Fruit fly (Drosophila melanogaster) whole organism, prepupa: ENCODE data around the gene dos.

ENCODE experiments used
- Blimp-1 ChIP-seq: fragments of 200-800 bp; sonication (Bioruptor generic); optimal IDR thresholded peaks from 3 replicates; lab custom pipeline; 2017; ENCODE audit warnings: missing biosample characterization, missing genetic modification characterization, mild to moderate bottlenecking, moderate library complexity, missing genetic modification reagents
- CG10631 ChIP-seq: fragments of 200-800 bp; sonication (Bioruptor generic); optimal IDR thresholded peaks from 2 replicates; lab custom pipeline; 2016; ENCODE audit warnings: missing biosample characterization, missing genetic modification characterization
- CG10669 ChIP-seq: fragments of 200-800 bp; sonication (Bioruptor generic); optimal IDR thresholded peaks from 3 replicates; lab custom pipeline; 2018; ENCODE audit warnings: missing biosample characterization, mild to moderate bottlenecking, missing genetic modification characterization, moderate library complexity
- CG11294 ChIP-seq: fragments of 200-800 bp; sonication (Bioruptor generic); IDR thresholded peaks from 2 replicates; pipeline ENCODE4 v1.3.6; 2022; ENCODE audit warnings: missing biosample characterization, missing genetic modification characterization
- CG11762 ChIP-seq: fragments of 200-800 bp; sonication (Bioruptor generic); optimal IDR thresholded peaks from 3 replicates; lab custom pipeline; 2016; ENCODE audit warnings: missing biosample characterization, missing genetic modification characterization; ENCODE audit not compliant: insufficient read depth
- CG1621 ChIP-seq: fragments of 200-800 bp; sonication (Bioruptor generic); optimal IDR thresholded peaks from 3 replicates; lab custom pipeline; 2018; ENCODE audit warnings: missing biosample characterization, mild to moderate bottlenecking, missing genetic modification characterization
- CG16779 ChIP-seq: fragments of 200-800 bp; sonication (Bioruptor generic); optimal IDR thresholded peaks from 3 replicates; lab custom pipeline; 2017; ENCODE audit warnings: missing biosample characterization, mild to moderate bottlenecking, missing genetic modification characterization
- CG3032 ChIP-seq: fragments of 200-800 bp; optimal IDR thresholded peaks from 2 replicates; lab custom pipeline; 2019; ENCODE audit warnings: missing biosample characterization, mild to moderate bottlenecking, missing genetic modification characterization, moderate library complexity
- CG31627 ChIP-seq: fragments of 200-800 bp; sonication (Bioruptor generic); optimal IDR thresholded peaks from 3 replicates; lab custom pipeline; 2016; ENCODE audit warnings: missing biosample characterization, missing genetic modification characterization
- CG32006 ChIP-seq: fragments of 200-800 bp; sonication (Bioruptor generic); optimal IDR thresholded peaks from 3 replicates; lab custom pipeline; 2017; ENCODE audit warnings: missing biosample characterization, mild to moderate bottlenecking, missing genetic modification characterization
- CG34406 ChIP-seq: fragments of 200-800 bp; sonication (Bioruptor generic); optimal IDR thresholded peaks from 3 replicates; lab custom pipeline; 2016; ENCODE audit warnings: missing biosample characterization, missing genetic modification characterization
- CG4318 ChIP-seq: fragments of 200-800 bp; sonication (Bioruptor generic); optimal IDR thresholded peaks from 3 replicates; lab custom pipeline; 2017; ENCODE audit warnings: missing biosample characterization, mild to moderate bottlenecking, missing genetic modification characterization
- CG6163 ChIP-seq: fragments of 200-800 bp; sonication (Bioruptor generic); IDR thresholded peaks from 3 replicates; pipeline ENCODE4 v1.3.6; 2022; ENCODE audit warnings: missing biosample characterization, missing genetic modification characterization
- CG6792 ChIP-seq: fragments of 200-800 bp; sonication (Bioruptor generic); optimal IDR thresholded peaks from 3 replicates; lab custom pipeline; 2016; ENCODE audit warnings: missing biosample characterization, missing genetic modification characterization
- CG6854 ChIP-seq: fragments of 200-800 bp; sonication (Bioruptor generic); optimal IDR thresholded peaks from 2 replicates; lab custom pipeline; 2017; ENCODE audit warnings: missing biosample characterization, mild to moderate bottlenecking, missing genetic modification characterization
- CG8119 ChIP-seq: fragments of 200-800 bp; sonication (Bioruptor generic); IDR thresholded peaks from 3 replicates; pipeline ENCODE4 v1.3.6; 2022; ENCODE audit warnings: missing biosample characterization, missing genetic modification characterization
- CG8319 ChIP-seq: fragments of 200-800 bp; sonication (Bioruptor generic); optimal IDR thresholded peaks from 3 replicates; lab custom pipeline; 2016; ENCODE audit warnings: missing biosample characterization, missing genetic modification characterization
- CG8632 ChIP-seq: fragments of 200-800 bp; sonication (Bioruptor generic); optimal IDR thresholded peaks from 3 replicates; lab custom pipeline; 2016; ENCODE audit warnings: missing biosample characterization, missing genetic modification characterization
- CG9139 ChIP-seq: fragments of 200-800 bp; sonication (Bioruptor generic); optimal IDR thresholded peaks from 3 replicates; lab custom pipeline; 2017; ENCODE audit warnings: missing biosample characterization, mild to moderate bottlenecking, missing genetic modification characterization
- Eip75B ChIP-seq: fragments of 200-800 bp; sonication (Bioruptor generic); optimal IDR thresholded peaks from 3 replicates; lab custom pipeline; 2016; ENCODE audit warnings: missing biosample characterization, missing genetic modification characterization
- Eip78C ChIP-seq: fragments of 200-800 bp; sonication (Bioruptor generic); peaks from one replicate; lab custom pipeline; 2016; ENCODE audit warnings: missing biosample characterization, missing genetic modification characterization
- Eip93F ChIP-seq: fragments of 200-800 bp; sonication (Bioruptor generic); optimal IDR thresholded peaks from 2 replicates; lab custom pipeline; 2016; ENCODE audit warnings: missing biosample characterization, mild to moderate bottlenecking, missing genetic modification characterization
- Ets21C ChIP-seq: fragments of 200-800 bp; sonication (Bioruptor generic); optimal IDR thresholded peaks from 3 replicates; lab custom pipeline; 2016; ENCODE audit warnings: missing biosample characterization, missing genetic modification characterization
- Ets96B ChIP-seq: fragments of 200-800 bp; optimal IDR thresholded peaks from 2 replicates; lab custom pipeline; 2019; ENCODE audit warnings: missing biosample characterization, mild to moderate bottlenecking, missing genetic modification characterization, moderate library complexity
- Gug ChIP-seq: fragments of 200-800 bp; sonication (Bioruptor generic); IDR thresholded peaks from 2 replicates; pipeline ENCODE4 v1.3.6; 2022; ENCODE audit warnings: missing biosample characterization, missing genetic modification characterization
- Hr38 ChIP-seq: sonication (Bioruptor generic); optimal IDR thresholded peaks from 2 replicates; lab custom pipeline; 2016; ENCODE audit warnings: missing biosample characterization, missing genetic modification characterization
- Hr39 ChIP-seq: fragments of 200-800 bp; sonication (Bioruptor generic); optimal IDR thresholded peaks from 2 replicates; lab custom pipeline; 2016; ENCODE audit warnings: missing biosample characterization, missing genetic modification characterization
- Hr4 ChIP-seq: fragments of 200-800 bp; sonication (Bioruptor generic); optimal IDR thresholded peaks from 3 replicates; lab custom pipeline; 2016; ENCODE audit warnings: missing biosample characterization, missing genetic modification characterization
- Lpt ChIP-seq: fragments of 200-800 bp; sonication (Bioruptor generic); optimal IDR thresholded peaks from 3 replicates; lab custom pipeline; 2016; ENCODE audit warnings: missing biosample characterization, missing genetic modification characterization
- Met ChIP-seq: fragments of 200-800 bp; sonication (Bioruptor generic); optimal IDR thresholded peaks from 3 replicates; lab custom pipeline; 2016; ENCODE audit warnings: missing biosample characterization, missing genetic modification characterization
- Smox ChIP-seq: fragments of 200-800 bp; sonication (Bioruptor generic); optimal IDR thresholded peaks from 3 replicates; lab custom pipeline; 2016; ENCODE audit warnings: missing biosample characterization, missing genetic modification characterization
- Sox102F ChIP-seq: fragments of 200-800 bp; sonication (Bioruptor generic); optimal IDR thresholded peaks from 2 replicates; lab custom pipeline; 2016; ENCODE audit warnings: missing biosample characterization, mild to moderate bottlenecking, missing genetic modification characterization
- Sox14 ChIP-seq: fragments of 200-800 bp; sonication (Bioruptor generic); optimal IDR thresholded peaks from 3 replicates; lab custom pipeline; 2016; ENCODE audit warnings: missing biosample characterization, missing genetic modification characterization
- Sox15 ChIP-seq: fragments of 200-800 bp; sonication (Bioruptor generic); optimal IDR thresholded peaks from 3 replicates; lab custom pipeline; 2016; ENCODE audit warnings: missing biosample characterization, missing genetic modification characterization
- achi ChIP-seq: fragments of 200-800 bp; sonication (Bioruptor generic); optimal IDR thresholded peaks from 3 replicates; lab custom pipeline; 2016; ENCODE audit warnings: missing biosample characterization, missing genetic modification characterization
- acj6 ChIP-seq: fragments of 200-800 bp; sonication (Bioruptor generic); optimal IDR thresholded peaks from 3 replicates; lab custom pipeline; 2016; ENCODE audit warnings: missing biosample characterization, missing genetic modification characterization
- cyc ChIP-seq: fragments of 200-800 bp; sonication (Bioruptor generic); optimal IDR thresholded peaks from 3 replicates; lab custom pipeline; 2016; ENCODE audit warnings: missing biosample characterization, missing genetic modification characterization
- dac ChIP-seq: fragments of 200-800 bp; sonication (Bioruptor generic); optimal IDR thresholded peaks from 2 replicates; lab custom pipeline; 2017; ENCODE audit warnings: missing biosample characterization, mild to moderate bottlenecking, missing genetic modification characterization
- dsx ChIP-seq: fragments of 200-800 bp; optimal IDR thresholded peaks from 3 replicates; lab custom pipeline; 2019; ENCODE audit warnings: missing biosample characterization, mild to moderate bottlenecking, missing genetic modification characterization, moderate library complexity; ENCODE audit not compliant: poor library complexity, severe bottlenecking
- fd59A ChIP-seq: fragments of 200-800 bp; sonication (Bioruptor generic); optimal IDR thresholded peaks from 2 replicates; lab custom pipeline; 2017; ENCODE audit warnings: missing biosample characterization, mild to moderate bottlenecking, missing genetic modification characterization, missing genetic modification reagents
- fd85E ChIP-seq: fragments of 200-800 bp; sonication (Bioruptor generic); optimal IDR thresholded peaks from 3 replicates; lab custom pipeline; 2016; ENCODE audit warnings: missing biosample characterization, missing genetic modification characterization
- lz ChIP-seq: fragments of 200-800 bp; sonication (Bioruptor generic); optimal IDR thresholded peaks from 3 replicates; lab custom pipeline; 2016; ENCODE audit warnings: missing biosample characterization, missing genetic modification characterization
- pdm3 ChIP-seq: fragments of 200-800 bp; sonication (Bioruptor generic); optimal IDR thresholded peaks from 3 replicates; lab custom pipeline; 2016; ENCODE audit warnings: missing biosample characterization, missing genetic modification characterization
- salr ChIP-seq, 2 experiments: fragments of 200-800 bp; sonication (Bioruptor generic); optimal IDR thresholded peaks; 3 replicates each; lab custom pipeline; 2016 to 2018; ENCODE audit warnings: missing biosample characterization in 2 of 2, missing genetic modification characterization in 2 of 2, mild to moderate bottlenecking in 1 of 2
- spab ChIP-seq: fragments of 200-800 bp; sonication (Bioruptor generic); optimal IDR thresholded peaks from 2 replicates; lab custom pipeline; 2017; ENCODE audit warnings: missing biosample characterization, mild to moderate bottlenecking, missing genetic modification characterization, missing genetic modification reagents
- ss ChIP-seq, 2 experiments: fragments of 200-800 bp; sonication (Bioruptor generic); optimal IDR thresholded peaks; 2 replicates in 1 of 2; 3 replicates in 1 of 2; lab custom pipeline; 2017 to 2018; ENCODE audit warnings: mild to moderate bottlenecking in 2 of 2, missing biosample characterization in 2 of 2, missing genetic modification characterization in 2 of 2, moderate library complexity in 1 of 2
- svp ChIP-seq: fragments of 200-800 bp; sonication (Bioruptor generic); peaks from one replicate; lab custom pipeline; 2016; ENCODE audit warnings: missing biosample characterization, missing genetic modification characterization
- topi ChIP-seq: fragments of 200-800 bp; sonication (Bioruptor generic); optimal IDR thresholded peaks from 3 replicates; lab custom pipeline; 2016; ENCODE audit warnings: missing biosample characterization, missing genetic modification characterization
- vri ChIP-seq: fragments of 200-800 bp; sonication (Bioruptor generic); optimal IDR thresholded peaks from 3 replicates; lab custom pipeline; 2016; ENCODE audit warnings: missing biosample characterization, mild to moderate bottlenecking, missing genetic modification characterization

dos gene

dm6 chr3L:2574716-2575115 is 14.5 kb upstream of the dos start:
- TF ChIP-seq Ets21C (GFP tag; lab: Kevin White, UChicago) (no peak), CG32006 (no peak), CG34406 (GFP tag; lab: Kevin White, UChicago) (no peak), Hr39 (no peak), CG4318 (GFP tag; lab: Kevin White, UChicago) (no peak), fd59A (GFP tag; lab: Kevin White, UChicago) (no peak), CG10631 (no peak), CG6163 (no peak), CG1621 (tag; lab: Kevin White, UChicago) (no peak)

dm6 chr3L:2575240-2575639 is 14.0 kb upstream of the dos start:
- TF ChIP-seq CG11762 (GFP tag; lab: Kevin White, UChicago), result peak; percentile 43
- TF ChIP-seq CG31627, result no peak
- TF ChIP-seq CG1621 (tag; lab: Kevin White, UChicago), result no peak
- TF ChIP-seq Hr39, result peak; percentile 6
- peak; percentile 65 for TF ChIP-seq CG8119 (GFP tag; lab: Robert Waterston, UW)
- TF ChIP-seq Ets96B (tag; lab: Kevin White, UChicago), result peak; percentile 39
- peak; percentile 21 for TF ChIP-seq CG10669 (GFP tag; lab: Kevin White, UChicago)
- TF ChIP-seq Ets21C (GFP tag; lab: Kevin White, UChicago), result no peak
- peak in 1 of 2 experiments; percentile 5 for TF ChIP-seq salr (GFP tag; optimal IDR thresholded peaks at IDR 0.05; lab: Kevin White, UChicago)
- TF ChIP-seq Met, result no peak
- no peak for TF ChIP-seq Sox102F (GFP tag; lab: Kevin White, UChicago)
- no peak for TF ChIP-seq ss (GFP tag; optimal IDR thresholded peaks at IDR 0.05; lab: Kevin White, UChicago)
- TF ChIP-seq CG10631, result peak; percentile 41
- peak; percentile 63 for TF ChIP-seq CG32006
- TF ChIP-seq Sox14 (GFP tag; lab: Kevin White, UChicago), result no peak
- peak; percentile 18 for TF ChIP-seq Lpt (GFP tag; lab: Kevin White, UChicago)
- peak; percentile 49 for TF ChIP-seq pdm3
- no peak for TF ChIP-seq Gug (GFP tag; lab: Robert Waterston, UW)
- peak; percentile 86 for TF ChIP-seq Eip78C (GFP tag; lab: Kevin White, UChicago)
- TF ChIP-seq CG16779 (tag; lab: Kevin White, UChicago), result no peak
- no peak for TF ChIP-seq Eip93F
- TF ChIP-seq Smox (GFP tag; lab: Kevin White, UChicago), result no peak
- TF ChIP-seq dsx, result peak; percentile 14
- TF ChIP-seq vri (GFP tag; lab: Kevin White, UChicago), result no peak
- TF ChIP-seq acj6, result peak; percentile 18
- peak; percentile 1 for TF ChIP-seq spab (GFP tag; lab: Kevin White, UChicago)
- 0 out of 2 replicates have a peak, but pooled peaks have one; percentile 6 for TF ChIP-seq CG11294 (GFP tag; lab: Robert Waterston, UW)
- peak; percentile 27 for TF ChIP-seq cyc
- TF ChIP-seq topi (GFP tag; lab: Kevin White, UChicago), result peak; percentile 53
- TF ChIP-seq Sox15 (GFP tag; lab: Kevin White, UChicago), result no peak
- TF ChIP-seq CG9139 (GFP tag; lab: Kevin White, UChicago), result no peak
- TF ChIP-seq dac (GFP tag; lab: Kevin White, UChicago), result no peak
- no peak for TF ChIP-seq CG6854 (GFP tag; lab: Kevin White, UChicago)
- peak; percentile 21 for TF ChIP-seq fd59A (GFP tag; lab: Kevin White, UChicago)
- peak; percentile 10 for TF ChIP-seq CG4318 (GFP tag; lab: Kevin White, UChicago)
- TF ChIP-seq Hr38 (GFP tag; lab: Kevin White, UChicago), result no peak
- peak; percentile 37 for TF ChIP-seq CG3032 (tag; lab: Kevin White, UChicago)
- peak; percentile 10 for TF ChIP-seq CG34406 (GFP tag; lab: Kevin White, UChicago)
- peak; percentile 64 for TF ChIP-seq Hr4 (GFP tag; lab: Kevin White, UChicago)
- TF ChIP-seq svp (GFP tag; lab: Kevin White, UChicago), result peak; percentile 45
- peak; percentile 36 for TF ChIP-seq achi (GFP tag; lab: Kevin White, UChicago)
- TF ChIP-seq CG6792 (GFP tag; lab: Kevin White, UChicago), result peak; percentile 33
- no peak for TF ChIP-seq fd85E
- TF ChIP-seq Blimp-1, result no peak
- no peak for TF ChIP-seq CG8632 (GFP tag; lab: Kevin White, UChicago)
- TF ChIP-seq CG8319 (GFP tag; lab: Kevin White, UChicago), result no peak
- peak; percentile 29 for TF ChIP-seq Eip75B (GFP tag; lab: Kevin White, UChicago)
- TF ChIP-seq lz (GFP tag; lab: Kevin White, UChicago), result peak; percentile 11
- TF ChIP-seq CG6163, result peak; percentile 51; the same call in 2 of the 3 replicates
